Worm (Caenorhabditis elegans) whole organism, late embryonic: ENCODE results near the gene tbce-1.

ENCODE experiments used
- C08G9.2 ChIP-seq: sonication (generic microtip); optimal IDR thresholded peaks from 2 replicates; lab custom pipeline; 2016; ENCODE audit warnings: mild to moderate bottlenecking, missing genetic modification characterization, moderate library complexity, missing compliant biosample characterization
- F13H6.1 ChIP-seq: sonication (generic microtip); optimal IDR thresholded peaks from 2 replicates; lab custom pipeline; 2016; ENCODE audit warnings: missing genetic modification characterization, missing compliant biosample characterization
- K02D7.2 ChIP-seq: sonication (generic microtip); optimal IDR thresholded peaks from 2 replicates; lab custom pipeline; 2017; ENCODE audit warnings: mild to moderate bottlenecking, missing genetic modification characterization, missing compliant biosample characterization
- K09A11.1 ChIP-seq: sonication (generic microtip); optimal IDR thresholded peaks from 2 replicates; lab custom pipeline; 2017; ENCODE audit warnings: antibody characterized with exemption, mild to moderate bottlenecking, missing genetic modification characterization, missing compliant biosample characterization; ENCODE audit not compliant: insufficient read depth
- Y22D7AL.16 ChIP-seq: sonication (generic microtip); optimal IDR thresholded peaks from 2 replicates; lab custom pipeline; 2016; ENCODE audit warnings: missing genetic modification characterization, missing compliant biosample characterization
- ahr-1 ChIP-seq: sonication (generic microtip); optimal IDR thresholded peaks from 2 replicates; lab custom pipeline; 2016; ENCODE audit warnings: missing genetic modification characterization, missing compliant biosample characterization
- ceh-14 ChIP-seq: sonication (generic microtip); optimal IDR thresholded peaks from 2 replicates; lab custom pipeline; 2016; ENCODE audit warnings: missing genotype, missing genetic modification characterization, missing compliant biosample characterization
- ceh-18 ChIP-seq: sonication (generic microtip); optimal IDR thresholded peaks from 2 replicates; lab custom pipeline; 2016; ENCODE audit warnings: missing genetic modification characterization, missing compliant biosample characterization
- ceh-19 ChIP-seq: fragments of 200-800 bp; sonication (Bioruptor generic); optimal IDR thresholded peaks from 2 replicates; lab custom pipeline; 2018; ENCODE audit warnings: mild to moderate bottlenecking, missing genetic modification characterization, missing compliant biosample characterization
- ceh-30 ChIP-seq: fragments of 150-350 bp; optimal IDR thresholded peaks from 2 replicates; lab custom pipeline; 2014; ENCODE audit warnings: missing biosample characterization, missing genetic modification characterization
- ceh-31 ChIP-seq: sonication (generic microtip); optimal IDR thresholded peaks from 2 replicates; lab custom pipeline; 2016; ENCODE audit warnings: missing genetic modification characterization, missing compliant biosample characterization
- ceh-34 ChIP-seq: sonication (generic microtip); optimal IDR thresholded peaks from 2 replicates; lab custom pipeline; 2016; ENCODE audit warnings: mild to moderate bottlenecking, missing genetic modification characterization, missing compliant biosample characterization
- ceh-6 ChIP-seq: fragments of 200-800 bp; sonication (Bioruptor generic); optimal IDR thresholded peaks from 2 replicates; lab custom pipeline; 2018; ENCODE audit warnings: mild to moderate bottlenecking, missing genetic modification characterization, missing compliant biosample characterization
- dmd-4 ChIP-seq: sonication (generic microtip); optimal IDR thresholded peaks from 2 replicates; lab custom pipeline; 2016; ENCODE audit warnings: borderline replicate concordance, missing genetic modification characterization, missing compliant biosample characterization
- dve-1 ChIP-seq: sonication (generic microtip); optimal IDR thresholded peaks from 2 replicates; lab custom pipeline; 2017; ENCODE audit warnings: antibody characterized with exemption, mild to moderate bottlenecking, missing genetic modification characterization, missing compliant biosample characterization
- elt-2 ChIP-seq: sonication (generic microtip); optimal IDR thresholded peaks from 2 replicates; lab custom pipeline; 2016; ENCODE audit warnings: missing genetic modification reagents, missing genetic modification characterization, missing compliant biosample characterization
- eyg-1 ChIP-seq: sonication (generic microtip); optimal IDR thresholded peaks from 2 replicates; lab custom pipeline; 2016; ENCODE audit warnings: missing genotype, missing genetic modification characterization, missing compliant biosample characterization
- fax-1 ChIP-seq: sonication (generic microtip); optimal IDR thresholded peaks from 2 replicates; lab custom pipeline; 2016; ENCODE audit warnings: missing genotype, missing genetic modification characterization, missing compliant biosample characterization
- fkh-10 ChIP-seq: fragments of 150-350 bp; optimal IDR thresholded peaks from 2 replicates; lab custom pipeline; 2014; ENCODE audit warnings: missing biosample characterization, missing genetic modification reagents, missing genetic modification characterization
- fkh-6 ChIP-seq: sonication (generic microtip); optimal IDR thresholded peaks from 2 replicates; lab custom pipeline; 2016; ENCODE audit warnings: missing genetic modification characterization, missing compliant biosample characterization
- gmeb-2 ChIP-seq: sonication (generic microtip); optimal IDR thresholded peaks from 2 replicates; lab custom pipeline; 2016; ENCODE audit warnings: missing genetic modification characterization, inconsistent platforms, missing compliant biosample characterization
- hlh-13 ChIP-seq: fragments of 200-800 bp; sonication (Bioruptor generic); optimal IDR thresholded peaks from 2 replicates; lab custom pipeline; 2018; ENCODE audit warnings: mild to moderate bottlenecking, missing genetic modification characterization, missing compliant biosample characterization
- hlh-30 ChIP-seq: sonication (generic microtip); optimal IDR thresholded peaks from 2 replicates; lab custom pipeline; 2017; ENCODE audit warnings: antibody characterized with exemption, missing genetic modification characterization, missing compliant biosample characterization; ENCODE audit not compliant: insufficient read depth
- hlh-6 ChIP-seq: sonication (generic microtip); optimal IDR thresholded peaks from 2 replicates; lab custom pipeline; 2016; ENCODE audit warnings: missing genotype, missing genetic modification characterization, missing compliant biosample characterization
- lim-6 ChIP-seq: sonication (generic microtip); optimal IDR thresholded peaks from 2 replicates; lab custom pipeline; 2016; ENCODE audit warnings: missing genetic modification characterization, missing compliant biosample characterization
- lin-11 ChIP-seq: fragments of 200-800 bp; sonication (Bioruptor generic); optimal IDR thresholded peaks from 2 replicates; lab custom pipeline; 2018; ENCODE audit warnings: mild to moderate bottlenecking, missing genetic modification characterization, missing compliant biosample characterization
- madf-2 ChIP-seq: sonication (generic microtip); optimal IDR thresholded peaks from 2 replicates; lab custom pipeline; 2017; ENCODE audit warnings: missing genetic modification characterization, missing compliant biosample characterization
- mec-3 ChIP-seq: sonication (generic microtip); optimal IDR thresholded peaks from 2 replicates; lab custom pipeline; 2016; ENCODE audit warnings: borderline replicate concordance, missing genetic modification characterization, missing compliant biosample characterization
- nfya-1 ChIP-seq: sonication (generic microtip); optimal IDR thresholded peaks from 2 replicates; lab custom pipeline; 2017; ENCODE audit warnings: missing genetic modification characterization, mild to moderate bottlenecking, missing compliant biosample characterization, antibody characterized with exemption, moderate library complexity
- nhr-11 ChIP-seq: fragments of 150-350 bp; optimal IDR thresholded peaks from 2 replicates; lab custom pipeline; 2014; ENCODE audit warnings: missing biosample characterization, missing genetic modification characterization
- nhr-232 ChIP-seq: sonication (generic microtip); optimal IDR thresholded peaks from 2 replicates; lab custom pipeline; 2016; ENCODE audit warnings: missing genetic modification characterization, missing compliant biosample characterization
- npax-4 ChIP-seq: sonication (generic microtip); optimal IDR thresholded peaks from 2 replicates; lab custom pipeline; 2016; ENCODE audit warnings: missing genetic modification characterization, missing compliant biosample characterization
- odd-2 ChIP-seq: sonication (generic microtip); optimal IDR thresholded peaks from 2 replicates; lab custom pipeline; 2017; ENCODE audit warnings: antibody characterized with exemption, mild to moderate bottlenecking, missing genetic modification characterization, missing compliant biosample characterization
- pag-3 ChIP-seq: sonication (generic microtip); optimal IDR thresholded peaks from 2 replicates; lab custom pipeline; 2016; ENCODE audit warnings: missing compliant biosample characterization, missing genetic modification characterization, borderline replicate concordance
- pat-9 ChIP-seq: fragments of 200-800 bp; sonication (Bioruptor generic); optimal IDR thresholded peaks from 2 replicates; lab custom pipeline; 2018; ENCODE audit warnings: mild to moderate bottlenecking, missing genetic modification characterization, moderate library complexity, missing compliant biosample characterization
- pax-1 ChIP-seq: fragments of 150-350 bp; optimal IDR thresholded peaks from 2 replicates; lab custom pipeline; 2014; ENCODE audit warnings: missing biosample characterization, missing genetic modification characterization
- pha-2 ChIP-seq: sonication (generic microtip); optimal IDR thresholded peaks from 2 replicates; lab custom pipeline; 2017; ENCODE audit warnings: mild to moderate bottlenecking, missing genetic modification characterization, missing compliant biosample characterization
- pha-4 ChIP-seq: fragments of 150-350 bp; optimal IDR thresholded peaks from 2 replicates; lab custom pipeline; 2018; ENCODE audit warnings: missing biosample characterization, missing genetic modification reagents, missing genetic modification characterization
- pros-1 ChIP-seq: fragments of 150-350 bp; optimal IDR thresholded peaks from 2 replicates; lab custom pipeline; 2014; ENCODE audit warnings: missing biosample characterization, missing genetic modification reagents, missing genetic modification characterization
- ref-2 ChIP-seq: sonication (generic microtip); optimal IDR thresholded peaks from 2 replicates; lab custom pipeline; 2016; ENCODE audit warnings: missing genetic modification characterization, missing compliant biosample characterization
- sox-2 ChIP-seq: fragments of 200-800 bp; sonication (Bioruptor generic); IDR thresholded peaks from 2 replicates; pipeline ENCODE4 v1.3.6; 2022; ENCODE audit warnings: missing genetic modification reagents, missing genetic modification characterization, missing compliant biosample characterization
- sox-4 ChIP-seq: sonication (generic microtip); optimal IDR thresholded peaks from 2 replicates; lab custom pipeline; 2017; ENCODE audit warnings: mild to moderate bottlenecking, missing genetic modification characterization, inconsistent platforms, missing compliant biosample characterization
- tbx-7 ChIP-seq: sonication (generic microtip); optimal IDR thresholded peaks from 2 replicates; lab custom pipeline; 2016; ENCODE audit warnings: missing genotype, missing genetic modification characterization, missing compliant biosample characterization
- unc-42 ChIP-seq: sonication (generic microtip); optimal IDR thresholded peaks from 2 replicates; lab custom pipeline; 2016; ENCODE audit warnings: missing genotype, missing genetic modification characterization, missing compliant biosample characterization
- zip-5 ChIP-seq: sonication (generic microtip); optimal IDR thresholded peaks from 2 replicates; lab custom pipeline; 2016; ENCODE audit warnings: missing genetic modification characterization, missing compliant biosample characterization
- ztf-16 ChIP-seq: sonication (generic microtip); optimal IDR thresholded peaks from 2 replicates; lab custom pipeline; 2017; ENCODE audit warnings: missing genetic modification characterization, missing compliant biosample characterization

tbce-1 gene

ce11 chrIV:8276609-8277008, 17.9 kb upstream of the tbce-1 start, which contains the start of gene K07H8.12:
Gene K07H8.12, minus strand, starts transcription at chrIV:8276709.
- TF ChIP-seq ceh-18 (tag; lab: Kevin White, UChicago) = no peak
- TF ChIP-seq C08G9.2 (tag; lab: Kevin White, UChicago) = no peak
- TF ChIP-seq nhr-11 (tag; lab: Kevin White, UChicago) = no peak
- TF ChIP-seq ref-2 (tag; lab: Kevin White, UChicago) = no peak
- no peak for TF ChIP-seq hlh-30
- no peak for TF ChIP-seq dmd-4 (tag; lab: Kevin White, UChicago)
- no peak for TF ChIP-seq ceh-6
- no peak for TF ChIP-seq sox-2 (GFP tag; lab: Robert Waterston, UW)
- TF ChIP-seq pag-3 (tag; lab: Kevin White, UChicago) = no peak
- no peak for TF ChIP-seq ceh-34 (tag; lab: Kevin White, UChicago)
- TF ChIP-seq, all 69 proteins: peak for 0

ce11 chrIV:8283214-8283613, 11.3 kb upstream of the tbce-1 start:
- TF ChIP-seq nfya-1 (tag; lab: Kevin White, UChicago) (no peak), pha-4 (tag; lab: Kevin White, UChicago) (no peak), hlh-13 (GFP tag; lab: Kevin White, UChicago) (no peak), ceh-19 (GFP tag; lab: Kevin White, UChicago) (no peak), zip-5 (no peak), ceh-30 (tag; lab: Kevin White, UChicago) (no peak), nhr-232 (tag; lab: Kevin White, UChicago) (no peak), pax-1 (no peak), Y22D7AL.16 (tag; lab: Kevin White, UChicago) (no peak), ahr-1 (tag; lab: Kevin White, UChicago) (no peak), sox-4 (no peak), fkh-10 (GFP tag; lab: Kevin White, UChicago) (no peak), dve-1 (no peak), eyg-1 (no peak), mec-3 (tag; lab: Kevin White, UChicago) (no peak), madf-2 (tag; lab: Kevin White, UChicago) (no peak), pha-2 (tag; lab: Kevin White, UChicago) (no peak)
- TF ChIP-seq, all 69 proteins: peak for 0

- TF ChIP-seq mec-3 (tag; lab: Kevin White, UChicago) (no peak), tbx-7 (tag; lab: Kevin White, UChicago) (no peak), pros-1 (tag; lab: Kevin White, UChicago) (no peak), ahr-1 (tag; lab: Kevin White, UChicago) (no peak), ref-2 (tag; lab: Kevin White, UChicago) (no peak), Y22D7AL.16 (tag; lab: Kevin White, UChicago) (no peak), fax-1 (no peak), pat-9 (tag; lab: Kevin White, UChicago) (no peak), dmd-4 (tag; lab: Kevin White, UChicago) (no peak), zip-5 (no peak), lim-6 (tag; lab: Kevin White, UChicago) (no peak), ztf-16 (tag; lab: Kevin White, UChicago) (no peak), nhr-232 (tag; lab: Kevin White, UChicago) (no peak), madf-2 (tag; lab: Kevin White, UChicago) (no peak), ceh-6 (no peak), K02D7.2 (tag; lab: Kevin White, UChicago) (no peak), ceh-14 (tag; lab: Kevin White, UChicago) (no peak), ceh-18 (tag; lab: Kevin White, UChicago) (no peak), hlh-30 (no peak), ceh-31 (tag; lab: Kevin White, UChicago) (no peak)
- TF ChIP-seq, all 69 proteins: peak for 0
These were observed 8.1 kb upstream of the tbce-1 start, which contains the start of gene K07H8.9 for ce11 chrIV:8286352-8286751. Gene K07H8.9, minus strand, starts transcription at chrIV:8286476.

ce11 chrIV:8287287-8287686, 7.2 kb upstream of the tbce-1 start:
- TF ChIP-seq K09A11.1 (tag; lab: Kevin White, UChicago) (no peak), npax-4 (tag; lab: Kevin White, UChicago) (no peak), hlh-6 (no peak), F13H6.1 (tag; lab: Kevin White, UChicago) (no peak), lin-11 (tag; lab: Kevin White, UChicago) (no peak), sox-4 (no peak), unc-42 (tag; lab: Kevin White, UChicago) (no peak), elt-2 (tag; lab: Kevin White, UChicago) (no peak), K02D7.2 (tag; lab: Kevin White, UChicago) (no peak), nhr-232 (tag; lab: Kevin White, UChicago) (no peak), pros-1 (tag; lab: Kevin White, UChicago) (no peak), madf-2 (tag; lab: Kevin White, UChicago) (no peak), gmeb-2 (tag; lab: Kevin White, UChicago) (no peak), odd-2 (tag; lab: Kevin White, UChicago) (no peak), fkh-6 (no peak)
- TF ChIP-seq, all 69 proteins: peak for 0
